Worm (Caenorhabditis elegans) whole organism, L4 larva: Measurements from ENCODE around the gene F07E5.13.

Source experiments
- F49E8.2 ChIP-seq: sonication (generic microtip); optimal IDR thresholded peaks from 2 replicates; lab custom pipeline; 2016; ENCODE audit warnings: missing compliant biosample characterization, mild to moderate bottlenecking, missing genetic modification characterization, borderline replicate concordance
- ZK546.5 ChIP-seq, 2 experiments: sonication (generic microtip); optimal IDR thresholded peaks; 2 replicates each; lab custom pipeline; 2017; ENCODE audit warnings: missing biosample characterization in 2 of 2, missing genetic modification characterization in 2 of 2
- ceh-82 ChIP-seq: sonication (generic microtip); optimal IDR thresholded peaks from 2 replicates; lab custom pipeline; 2017; ENCODE audit warnings: missing biosample characterization, missing genetic modification characterization
- dmd-9 ChIP-seq: fragments of 200-800 bp; sonication (Bioruptor generic); IDR thresholded peaks from 2 replicates; pipeline ENCODE4 v1.3.6; 2022; ENCODE audit warnings: missing genetic modification reagents, missing genetic modification characterization, missing compliant biosample characterization
- madf-9 ChIP-seq: fragments of 200-800 bp; sonication (Bioruptor generic); conservative IDR thresholded peaks from 2 replicates; pipeline ENCODE4 v1.3.6; 2022; ENCODE audit warnings: missing genetic modification reagents, missing genetic modification characterization, missing compliant biosample characterization
- mep-1 ChIP-seq: fragments of 150-350 bp; sonication (generic microtip); optimal IDR thresholded peaks from 3 replicates; lab custom pipeline; 2014; ENCODE audit warnings: missing biosample characterization, missing genetic modification characterization
- nhr-11 ChIP-seq: fragments of 150-350 bp; optimal IDR thresholded peaks from 2 replicates; lab custom pipeline; 2014; ENCODE audit warnings: missing biosample characterization, missing genetic modification characterization
- nhr-25 ChIP-seq: sonication (generic microtip); optimal IDR thresholded peaks from 2 replicates; lab custom pipeline; 2017; ENCODE audit warnings: missing genetic modification characterization, mild to moderate bottlenecking, missing compliant biosample characterization, antibody characterized with exemption, moderate library complexity, borderline replicate concordance; ENCODE audit not compliant: insufficient read depth
- nhr-41 ChIP-seq: fragments of 200-800 bp; sonication (Bioruptor generic); IDR thresholded peaks from 2 replicates; pipeline ENCODE4 v1.3.6; 2022; ENCODE audit warnings: missing genetic modification reagents, missing genetic modification characterization, missing compliant biosample characterization
- pha-4 ChIP-seq, 2 experiments: fragments of 150-350 bp in 1 of 2; fragments of 200-800 bp in 1 of 2; sonication (Bioruptor generic) in 1 of 2; IDR thresholded peaks in 1 of 2; optimal IDR thresholded peaks in 1 of 2; 2 replicates each; pipeline versions ENCODE4 v1.3.6 to Lab custom; 2014 to 2022; ENCODE audit warnings: missing genetic modification characterization in 2 of 2, missing genetic modification reagents in 2 of 2, missing biosample characterization in 1 of 2, missing compliant biosample characterization in 1 of 2
- unc-62 ChIP-seq, 3 experiments: fragments of 150-350 bp in 1 of 3; sonication (generic microtip); optimal IDR thresholded peaks in 2 of 3; peaks in 1 of 3; 1 replicate in 1 of 3; 2 replicates in 2 of 3; lab custom pipeline; 2014 to 2017; ENCODE audit warnings: missing biosample characterization in 3 of 3, missing genetic modification characterization in 3 of 3, missing genetic modification reagents in 3 of 3, missing genotype in 1 of 3
- ztf-11 ChIP-seq: fragments of 150-350 bp; optimal IDR thresholded peaks from 2 replicates; lab custom pipeline; 2014; ENCODE audit warnings: missing biosample characterization, missing genetic modification characterization

DNA sequence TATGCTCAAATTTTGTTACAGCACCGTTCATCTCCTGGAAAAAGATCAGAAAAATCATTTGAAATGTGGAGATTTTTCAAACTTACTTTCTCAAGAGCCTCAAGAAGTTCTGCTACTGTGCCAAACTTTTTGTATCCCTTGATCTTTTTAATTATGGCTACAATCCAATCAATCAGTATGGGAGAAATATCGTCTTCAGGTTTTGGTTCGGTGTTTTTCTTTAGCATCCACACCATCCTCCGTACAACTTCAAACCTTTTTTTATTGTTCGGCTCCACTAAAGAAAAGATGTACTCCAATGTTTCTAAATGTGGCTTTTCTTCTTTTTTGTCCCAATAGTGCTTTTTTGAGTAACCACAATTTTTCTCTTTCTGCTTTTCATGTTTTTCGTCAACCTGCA lies 12.6 kb upstream of the F07E5.13 start:
- TF ChIP-seq nhr-41 (GFP tag; lab: Robert Waterston, UW): no peak
- no peak for TF ChIP-seq nhr-25 (tag; lab: Kevin White, UChicago)
- TF ChIP-seq ceh-82: no peak
- TF ChIP-seq mep-1 (tag; lab: Kevin White, UChicago): no peak
- TF ChIP-seq nhr-11 (tag; lab: Kevin White, UChicago): no peak
- TF ChIP-seq ZK546.5 (tag; optimal IDR thresholded peaks at IDR 0.05; lab: Kevin White, UChicago): no peak
- TF ChIP-seq madf-9: no peak
- TF ChIP-seq unc-62 (GFP tag; optimal IDR thresholded peaks at IDR 0.05 in 1 of 2; lab: Kevin White, UChicago): peak in 1 of 2 experiments; percentile 95
- TF ChIP-seq unc-62 (tag; optimal IDR thresholded peaks at IDR 0.05; lab: Kevin White, UChicago): no peak
- no peak for TF ChIP-seq pha-4 (GFP tag; IDR thresholded peaks at IDR 0.05; lab: Robert Waterston, UW)
- TF ChIP-seq pha-4 (tag; optimal IDR thresholded peaks at IDR 0.05; lab: Kevin White, UChicago): no peak
- no peak for TF ChIP-seq ztf-11 (tag; lab: Kevin White, UChicago)
- no peak for TF ChIP-seq dmd-9 (GFP tag; lab: Robert Waterston, UW)
- TF ChIP-seq F49E8.2 (tag; lab: Kevin White, UChicago): no peak
